Worm (Caenorhabditis elegans) whole organism, mixed stage, embryonic: Measurements from ENCODE around the gene clec-43.
"Not testable (repeated sequence)": the region's sequence is repeated elsewhere in the genome, so short reads cannot be mapped to it uniquely, and the experiment has no call there.

Experiments
- M03D4.4 ChIP-seq: sonication (generic microtip); optimal IDR thresholded peaks from 2 replicates; lab custom pipeline; 2017; ENCODE audit warnings: mild to moderate bottlenecking, missing genetic modification characterization, missing compliant biosample characterization
- bed-3 ChIP-seq: fragments of 200-800 bp; sonication (Bioruptor generic); optimal IDR thresholded peaks from 3 replicates; lab custom pipeline; 2018; ENCODE audit warnings: mild to moderate bottlenecking, missing genetic modification characterization, moderate library complexity, missing compliant biosample characterization
- blmp-1 ChIP-seq: fragments of 150-350 bp; optimal IDR thresholded peaks from 2 replicates; lab custom pipeline; 2014; ENCODE audit warnings: missing biosample characterization, missing genetic modification characterization
- ceh-39 ChIP-seq: fragments of 150-350 bp; optimal IDR thresholded peaks from 2 replicates; lab custom pipeline; 2014; ENCODE audit warnings: missing biosample characterization, missing genetic modification characterization
- ceh-43 ChIP-seq: fragments of 200-800 bp; sonication (Bioruptor generic); optimal IDR thresholded peaks from 2 replicates; lab custom pipeline; 2018; ENCODE audit warnings: mild to moderate bottlenecking, missing genetic modification characterization, moderate library complexity, missing compliant biosample characterization
- ces-1 ChIP-seq: fragments of 150-350 bp; optimal IDR thresholded peaks from 2 replicates; lab custom pipeline; 2014; ENCODE audit warnings: missing biosample characterization, missing genetic modification reagents, missing genetic modification characterization
- cnd-1 ChIP-seq: fragments of 200-800 bp; sonication (Bioruptor generic); optimal IDR thresholded peaks from 2 replicates; lab custom pipeline; 2018; ENCODE audit warnings: mild to moderate bottlenecking, missing genetic modification characterization, missing compliant biosample characterization
- drap-1 ChIP-seq: fragments of 200-800 bp; sonication (Bioruptor generic); optimal IDR thresholded peaks from 3 replicates; lab custom pipeline; 2018; ENCODE audit warnings: mild to moderate bottlenecking, missing genetic modification characterization, missing compliant biosample characterization
- elt-1 ChIP-seq: sonication (generic microtip); optimal IDR thresholded peaks from 2 replicates; lab custom pipeline; 2017; ENCODE audit warnings: missing genetic modification characterization, mild to moderate bottlenecking, missing compliant biosample characterization, antibody characterized with exemption, moderate library complexity, borderline replicate concordance; ENCODE audit not compliant: insufficient read depth
- elt-3 ChIP-seq: fragments of 150-350 bp; optimal IDR thresholded peaks from 2 replicates; lab custom pipeline; 2014; ENCODE audit warnings: missing biosample characterization, missing genetic modification characterization
- flh-1 ChIP-seq: fragments of 200-800 bp; sonication (Bioruptor generic); optimal IDR thresholded peaks from 2 replicates; lab custom pipeline; 2018; ENCODE audit warnings: mild to moderate bottlenecking, missing genetic modification characterization, moderate library complexity, missing compliant biosample characterization
- ham-2 ChIP-seq: fragments of 200-800 bp; sonication (Bioruptor generic); optimal IDR thresholded peaks from 2 replicates; lab custom pipeline; 2018; ENCODE audit warnings: mild to moderate bottlenecking, missing genetic modification characterization, missing compliant biosample characterization
- hlh-1 ChIP-seq: fragments of 150-350 bp; optimal IDR thresholded peaks from 2 replicates; lab custom pipeline; 2014; ENCODE audit warnings: missing biosample characterization, missing genetic modification reagents, missing genetic modification characterization
- lin-13 ChIP-seq: fragments of 150-350 bp; optimal IDR thresholded peaks from 2 replicates; lab custom pipeline; 2014; ENCODE audit warnings: missing biosample characterization, missing genetic modification characterization
- lin-32 ChIP-seq: fragments of 200-800 bp; sonication (Bioruptor generic); optimal IDR thresholded peaks from 2 replicates; lab custom pipeline; 2018; ENCODE audit warnings: mild to moderate bottlenecking, missing genetic modification characterization, missing compliant biosample characterization
- lsy-2 ChIP-seq: fragments of 150-350 bp; optimal IDR thresholded peaks from 2 replicates; lab custom pipeline; 2014; ENCODE audit warnings: missing biosample characterization, missing genetic modification characterization
- mab-5 ChIP-seq: fragments of 150-350 bp; optimal IDR thresholded peaks from 2 replicates; lab custom pipeline; 2014; ENCODE audit warnings: missing biosample characterization, missing genetic modification characterization
- mep-1 ChIP-seq: fragments of 150-350 bp; optimal IDR thresholded peaks from 2 replicates; lab custom pipeline; 2017; ENCODE audit warnings: missing biosample characterization, missing genetic modification reagents, missing genetic modification characterization, inconsistent platforms
- mls-2 ChIP-seq: sonication (generic microtip); optimal IDR thresholded peaks from 2 replicates; lab custom pipeline; 2016; ENCODE audit warnings: mild to moderate bottlenecking, missing genetic modification characterization, moderate library complexity, missing compliant biosample characterization
- nhr-12 ChIP-seq: fragments of 150-350 bp; optimal IDR thresholded peaks from 2 replicates; lab custom pipeline; 2014; ENCODE audit warnings: missing biosample characterization, missing genetic modification characterization
- nhr-2 ChIP-seq: fragments of 150-350 bp; optimal IDR thresholded peaks from 2 replicates; lab custom pipeline; 2014; ENCODE audit warnings: missing biosample characterization, missing genetic modification characterization
- nhr-237 ChIP-seq: fragments of 150-350 bp; optimal IDR thresholded peaks from 2 replicates; lab custom pipeline; 2014; ENCODE audit warnings: missing biosample characterization, missing genetic modification characterization
- nhr-28 ChIP-seq: fragments of 150-350 bp; optimal IDR thresholded peaks from 2 replicates; lab custom pipeline; 2014; ENCODE audit warnings: missing biosample characterization, missing genetic modification characterization
- nhr-76 ChIP-seq: sonication (generic microtip); optimal IDR thresholded peaks from 2 replicates; lab custom pipeline; 2017; ENCODE audit warnings: missing biosample characterization, missing genetic modification characterization
- pha-4 ChIP-seq: fragments of 150-350 bp; optimal IDR thresholded peaks from 2 replicates; lab custom pipeline; 2018; ENCODE audit warnings: missing biosample characterization, missing genetic modification reagents, missing genetic modification characterization
- sem-2 ChIP-seq: fragments of 200-800 bp; sonication (Bioruptor generic); optimal IDR thresholded peaks from 2 replicates; lab custom pipeline; 2018; ENCODE audit warnings: mild to moderate bottlenecking, missing genetic modification characterization, missing compliant biosample characterization
- snpc-4 ChIP-seq: fragments of 150-350 bp; optimal IDR thresholded peaks from 2 replicates; lab custom pipeline; 2014; ENCODE audit warnings: missing biosample characterization, missing genetic modification characterization
- sptf-1 ChIP-seq: sonication (generic microtip); optimal IDR thresholded peaks from 2 replicates; lab custom pipeline; 2017; ENCODE audit warnings: mild to moderate bottlenecking, missing genetic modification characterization, moderate library complexity, missing compliant biosample characterization
- tbx-8 ChIP-seq: fragments of 200-800 bp; sonication (Bioruptor generic); optimal IDR thresholded peaks from 2 replicates; lab custom pipeline; 2018; ENCODE audit warnings: mild to moderate bottlenecking, missing genetic modification characterization, moderate library complexity, missing compliant biosample characterization
- unc-120 ChIP-seq: sonication (generic microtip); optimal IDR thresholded peaks from 2 replicates; lab custom pipeline; 2017; ENCODE audit warnings: missing genetic modification characterization, missing compliant biosample characterization; ENCODE audit not compliant: poor library complexity, severe bottlenecking
- unc-39 ChIP-seq: fragments of 150-350 bp; optimal IDR thresholded peaks from 2 replicates; lab custom pipeline; 2014; ENCODE audit warnings: missing biosample characterization, missing genetic modification characterization
- unc-62 ChIP-seq: fragments of 150-350 bp; optimal IDR thresholded peaks from 2 replicates; lab custom pipeline; 2014; ENCODE audit warnings: missing biosample characterization, missing genetic modification reagents, missing genetic modification characterization
- zip-8 ChIP-seq: fragments of 150-350 bp; optimal IDR thresholded peaks from 2 replicates; lab custom pipeline; 2014; ENCODE audit warnings: missing biosample characterization, missing genetic modification characterization
- ztf-11 ChIP-seq: fragments of 150-350 bp; optimal IDR thresholded peaks from 2 replicates; lab custom pipeline; 2014; ENCODE audit warnings: missing biosample characterization, missing genetic modification characterization

clec-43 gene

ce11 chrII:966962-967361 lies 23.1 kb downstream of the clec-43 start, which contains the start of gene fbxc-18:
fbxc-18 (minus strand) TSS chrII:967062.
- not testable (repeated sequence) for TF ChIP-seq unc-120; nhr-12 (tag; lab: Kevin White, UChicago); mls-2 (tag; lab: Kevin White, UChicago)
- TF ChIP-seq, all 35 proteins: peak for 0; not testable (repeated sequence) for 35

ce11 chrII:968106-968505 lies 24.2 kb downstream of the clec-43 start, which contains the start of gene C32B5.6:
C32B5.6 (plus strand) TSS chrII:968406.
- not testable (repeated sequence) for TF ChIP-seq ham-2, unc-120, M03D4.4

ce11 chrII:972850-973249 lies 29.0 kb downstream of the clec-43 start, which contains the start of gene C32B5.15:
C32B5.15 (minus strand) TSS chrII:972950.
- TF ChIP-seq nhr-12 (tag; lab: Kevin White, UChicago) (no peak), hlh-1 (tag; lab: Kevin White, UChicago) (no peak), unc-62 (no peak), snpc-4 (no peak), M03D4.4 (no peak), mls-2 (tag; lab: Kevin White, UChicago) (no peak), flh-1 (GFP tag; lab: Kevin White, UChicago) (no peak), unc-39 (tag; lab: Kevin White, UChicago) (no peak), ztf-11 (tag; lab: Kevin White, UChicago) (no peak), ham-2 (no peak), lsy-2 (tag; lab: Kevin White, UChicago) (no peak), bed-3 (no peak), lin-32 (no peak), drap-1 (GFP tag; lab: Kevin White, UChicago) (no peak), nhr-2 (tag; lab: Kevin White, UChicago) (no peak), cnd-1 (tag; lab: Kevin White, UChicago) (no peak), sem-2 (GFP tag; lab: Kevin White, UChicago) (no peak)
- TF ChIP-seq, all 35 proteins: peak for 0

ce11 chrII:973999-974398 lies 30.1 kb downstream of the clec-43 start, which contains the start of gene fbxc-14:
fbxc-14 (plus strand) TSS chrII:974299.
- no peak for TF ChIP-seq elt-1 (tag; lab: Kevin White, UChicago)
- no peak for TF ChIP-seq lin-13 (tag; lab: Kevin White, UChicago)
- no peak for TF ChIP-seq nhr-28
- no peak for TF ChIP-seq hlh-1 (tag; lab: Kevin White, UChicago)
- TF ChIP-seq bed-3 = no peak
- no peak for TF ChIP-seq ceh-39

- no peak for TF ChIP-seq bed-3
- no peak for TF ChIP-seq lsy-2 (tag; lab: Kevin White, UChicago)
- TF ChIP-seq drap-1 (GFP tag; lab: Kevin White, UChicago) = no peak
- TF ChIP-seq ces-1 (GFP tag; lab: Kevin White, UChicago) = no peak
- TF ChIP-seq nhr-76 (tag; lab: Kevin White, UChicago) = no peak
- no peak for TF ChIP-seq ztf-11 (tag; lab: Kevin White, UChicago)
- TF ChIP-seq ceh-43 (GFP tag; lab: Kevin White, UChicago) = no peak
- TF ChIP-seq sptf-1 = no peak
- no peak for TF ChIP-seq flh-1 (GFP tag; lab: Kevin White, UChicago)
- no peak for TF ChIP-seq unc-39 (tag; lab: Kevin White, UChicago)
- TF ChIP-seq cnd-1 (tag; lab: Kevin White, UChicago) = no peak
- no peak for TF ChIP-seq nhr-237
- TF ChIP-seq elt-3 = no peak
- TF ChIP-seq blmp-1 (tag; lab: Kevin White, UChicago) = no peak
- no peak for TF ChIP-seq hlh-1 (tag; lab: Kevin White, UChicago)
- TF ChIP-seq unc-62 = no peak
Observed at ce11 chrII:979135-979534, 35.3 kb downstream of the clec-43 start, which contains the start of the genes fbxc-17 and fbxc-15. fbxc-17 (minus strand) TSS chrII:979235. fbxc-15 (plus strand) TSS chrII:979423.

ce11 chrII:982842-983241 lies 39.0 kb downstream of the clec-43 start, which contains the start of gene srh-274:
srh-274 (plus strand) TSS chrII:983142.
- TF ChIP-seq ceh-43 (GFP tag; lab: Kevin White, UChicago) = no peak
- no peak for TF ChIP-seq mab-5
- TF ChIP-seq elt-1 (tag; lab: Kevin White, UChicago) = no peak
- TF ChIP-seq M03D4.4 = no peak
- no peak for TF ChIP-seq mep-1 (tag; lab: Kevin White, UChicago)
- no peak for TF ChIP-seq hlh-1 (tag; lab: Kevin White, UChicago)
- no peak for TF ChIP-seq tbx-8 (GFP tag; lab: Kevin White, UChicago)
- TF ChIP-seq pha-4 (tag; lab: Kevin White, UChicago) = no peak
- no peak for TF ChIP-seq flh-1 (GFP tag; lab: Kevin White, UChicago)
- no peak for TF ChIP-seq ces-1 (GFP tag; lab: Kevin White, UChicago)
- no peak for TF ChIP-seq nhr-76 (tag; lab: Kevin White, UChicago)
- TF ChIP-seq snpc-4 = no peak
- TF ChIP-seq unc-39 (tag; lab: Kevin White, UChicago) = no peak
- TF ChIP-seq elt-3 = no peak
- no peak for TF ChIP-seq bed-3
- TF ChIP-seq unc-120 = no peak
- no peak for TF ChIP-seq drap-1 (GFP tag; lab: Kevin White, UChicago)
- no peak for TF ChIP-seq zip-8 (tag; lab: Kevin White, UChicago)
- TF ChIP-seq, all 35 proteins: peak for 0
